Worm (Caenorhabditis elegans): Measurements from ENCODE around the gene unc-62.

The unc-62 gene

DNA sequence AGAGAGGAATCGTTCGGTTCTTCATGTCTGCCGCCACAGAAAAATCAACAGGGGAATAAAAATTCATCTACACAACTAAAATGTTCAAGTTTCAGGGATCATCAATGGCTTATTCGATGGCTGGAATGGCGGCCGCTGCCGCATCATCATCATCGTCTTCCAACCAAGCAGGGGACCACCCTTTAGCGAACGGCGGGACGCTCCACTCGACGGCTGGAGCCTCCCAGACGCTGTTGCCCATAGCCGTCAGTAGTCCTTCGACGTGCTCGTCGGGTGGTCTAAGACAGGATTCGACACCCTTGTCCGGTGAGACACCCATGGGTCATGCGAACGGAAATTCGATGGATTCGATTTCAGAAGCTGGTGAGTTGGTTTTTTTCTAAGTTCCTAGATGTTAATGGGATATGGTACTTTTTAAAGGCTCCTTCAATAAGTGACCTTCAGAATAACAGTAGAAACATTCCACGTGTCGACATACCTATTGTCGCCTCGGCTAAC lies 6.7 kb downstream of the unc-62 start:
- TF ChIP-seq ztf-29 (GFP tag; IDR thresholded peaks at IDR 0.05): no peak
- TF ChIP-seq ref-1 (GFP tag; conservative IDR thresholded peaks at IDR 0.05): no peak
- no peak for TF ChIP-seq med-1 (GFP tag; optimal IDR thresholded peaks at IDR 0.05; ENCODE audit: insufficient read depth)
- TF ChIP-seq klf-2 (GFP tag; conservative IDR thresholded peaks at IDR 0.05): no peak
- TF ChIP-seq tab-1 (GFP tag; IDR thresholded peaks at IDR 0.05): no peak
- TF ChIP-seq T22C8.4 (GFP tag; IDR thresholded peaks at IDR 0.05): no peak
- TF ChIP-seq cog-1 (tag; optimal IDR thresholded peaks at IDR 0.05): no peak
- TF ChIP-seq ztf-23 (GFP tag; IDR thresholded peaks at IDR 0.05): no peak
- TF ChIP-seq flt-1 (GFP tag; IDR thresholded peaks at IDR 0.05): no peak

DNA sequence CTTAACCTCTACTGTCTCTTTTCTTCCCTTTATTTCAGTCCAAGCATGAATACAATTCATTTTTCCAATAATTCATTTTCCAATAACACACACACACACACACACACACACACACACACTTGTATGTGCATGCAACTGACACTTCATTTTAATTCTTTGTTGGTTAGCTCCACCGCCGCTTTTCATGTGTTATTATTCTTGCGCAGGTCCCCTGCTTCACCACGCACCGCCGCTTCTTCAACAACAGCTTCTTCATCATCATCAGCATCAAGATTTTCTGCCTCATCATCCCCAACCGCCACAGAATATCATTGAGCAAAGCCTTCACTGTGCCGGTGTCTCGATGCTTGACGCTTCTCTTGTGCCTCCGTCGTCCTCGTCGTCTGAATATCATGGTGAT lies 7.2 kb downstream of the unc-62 start:
- no peak for TF ChIP-seq cog-1 (tag; optimal IDR thresholded peaks at IDR 0.05)
- no peak for TF ChIP-seq T22C8.4 (GFP tag; IDR thresholded peaks at IDR 0.05)
- no peak for TF ChIP-seq klf-2 (GFP tag; conservative IDR thresholded peaks at IDR 0.05)
- no peak for TF ChIP-seq med-1 (GFP tag; optimal IDR thresholded peaks at IDR 0.05; ENCODE audit: insufficient read depth)
- TF ChIP-seq ztf-23 (GFP tag; IDR thresholded peaks at IDR 0.05): no peak
- TF ChIP-seq flt-1 (GFP tag; IDR thresholded peaks at IDR 0.05): no peak
- TF ChIP-seq tab-1 (GFP tag; IDR thresholded peaks at IDR 0.05): no peak
- TF ChIP-seq ztf-29 (GFP tag; IDR thresholded peaks at IDR 0.05): no peak
- no peak for TF ChIP-seq ref-1 (GFP tag; conservative IDR thresholded peaks at IDR 0.05)

DNA sequence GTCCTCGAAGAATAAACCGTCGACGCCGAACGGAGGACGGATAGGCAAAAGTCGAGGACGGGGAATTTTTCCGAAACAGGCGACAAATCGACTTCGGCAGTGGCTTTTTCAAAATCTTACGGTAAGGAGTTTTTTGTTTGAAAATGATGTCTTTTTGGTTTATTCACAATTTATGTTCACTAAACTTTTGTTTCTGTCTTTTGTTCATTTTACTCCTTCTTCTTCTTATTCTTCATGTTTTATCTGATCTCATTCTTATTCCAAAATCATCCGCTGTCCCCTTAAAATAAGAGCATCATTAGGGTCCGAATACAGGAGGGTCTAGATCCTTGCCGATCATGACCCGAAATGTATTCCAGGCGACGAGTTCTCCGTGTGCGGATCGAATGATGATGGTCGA lies 7.7 kb downstream of the unc-62 start:
- TF ChIP-seq T22C8.4 (GFP tag; IDR thresholded peaks at IDR 0.05) (no peak), ztf-23 (GFP tag; IDR thresholded peaks at IDR 0.05) (no peak), tab-1 (GFP tag; IDR thresholded peaks at IDR 0.05) (no peak), ref-1 (GFP tag; conservative IDR thresholded peaks at IDR 0.05) (no peak), med-1 (GFP tag; optimal IDR thresholded peaks at IDR 0.05; ENCODE audit: insufficient read depth) (no peak), flt-1 (GFP tag; IDR thresholded peaks at IDR 0.05) (no peak)

DNA sequence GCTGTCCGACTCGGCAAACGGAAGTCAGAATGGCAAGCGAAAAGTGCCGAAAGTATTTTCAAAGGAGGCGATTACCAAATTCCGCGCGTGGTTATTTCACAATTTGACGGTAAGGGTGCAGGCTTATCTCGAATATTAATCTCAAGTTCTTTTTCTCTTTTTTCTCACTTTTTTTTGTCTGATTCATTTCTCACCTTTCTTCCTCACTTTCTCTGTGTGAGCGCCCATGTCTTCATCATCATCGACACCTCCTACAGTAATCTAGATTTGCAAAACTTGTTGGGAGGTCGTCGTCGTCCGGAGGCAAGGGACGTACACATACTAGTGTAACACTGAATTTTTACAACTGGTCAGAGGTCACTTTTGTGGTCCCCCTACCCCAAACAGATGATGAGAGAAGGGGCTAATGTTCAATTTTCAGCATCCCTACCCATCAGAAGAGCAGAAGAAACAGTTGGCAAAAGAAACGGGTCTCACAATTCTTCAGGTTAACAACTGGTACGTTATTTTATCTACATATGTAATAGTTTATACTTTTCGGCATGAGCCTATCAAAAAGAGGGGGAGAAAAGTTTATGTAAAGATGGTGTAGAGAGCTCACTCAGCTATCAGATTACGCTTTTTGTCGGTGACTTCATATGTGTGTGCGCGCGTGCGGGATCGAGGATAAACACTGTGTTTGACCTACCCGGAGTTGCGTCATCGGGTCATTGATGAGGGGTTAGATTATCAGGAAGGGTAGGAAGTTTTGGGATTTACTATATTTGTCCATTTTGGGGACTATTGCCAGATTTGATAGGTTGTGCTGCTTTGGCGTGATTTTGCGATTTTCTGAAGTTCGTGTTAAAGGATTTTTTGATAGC lies 8.4 kb downstream of the unc-62 start:
- TF ChIP-seq med-1 (GFP tag; optimal IDR thresholded peaks at IDR 0.05; ENCODE audit: insufficient read depth) (no peak), ztf-29 (GFP tag; IDR thresholded peaks at IDR 0.05) (no peak), cog-1 (tag; optimal IDR thresholded peaks at IDR 0.05) (no peak), flt-1 (GFP tag; IDR thresholded peaks at IDR 0.05) (no peak), T22C8.4 (GFP tag; IDR thresholded peaks at IDR 0.05) (no peak), klf-2 (GFP tag; conservative IDR thresholded peaks at IDR 0.05) (no peak), tab-1 (GFP tag; IDR thresholded peaks at IDR 0.05) (no peak), ref-1 (GFP tag; conservative IDR thresholded peaks at IDR 0.05) (no peak)

DNA sequence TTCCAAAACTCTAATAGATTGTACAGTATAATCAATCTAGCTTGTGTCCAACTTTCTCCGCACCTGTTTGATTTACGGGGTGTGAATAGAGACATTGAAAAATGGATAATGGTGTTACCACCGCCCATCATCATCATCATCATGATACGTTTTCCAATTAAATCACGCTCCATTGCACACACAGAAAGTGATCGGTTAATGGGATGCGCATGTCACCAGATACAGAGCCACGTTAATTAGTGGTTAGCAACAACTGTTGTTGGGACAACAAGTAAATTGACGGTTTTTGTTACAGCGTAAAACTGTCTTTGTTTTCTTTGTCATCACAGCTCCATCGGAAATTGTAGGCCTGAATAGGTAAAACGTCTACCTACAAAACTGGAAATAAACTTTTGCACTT lies 9.4 kb downstream of the unc-62 start:
- no peak for TF ChIP-seq cog-1 (tag; optimal IDR thresholded peaks at IDR 0.05)
- 0 out of 2 replicates have a peak, but pooled peaks have one; percentile 7 for TF ChIP-seq flt-1 (GFP tag; IDR thresholded peaks at IDR 0.05)

DNA sequence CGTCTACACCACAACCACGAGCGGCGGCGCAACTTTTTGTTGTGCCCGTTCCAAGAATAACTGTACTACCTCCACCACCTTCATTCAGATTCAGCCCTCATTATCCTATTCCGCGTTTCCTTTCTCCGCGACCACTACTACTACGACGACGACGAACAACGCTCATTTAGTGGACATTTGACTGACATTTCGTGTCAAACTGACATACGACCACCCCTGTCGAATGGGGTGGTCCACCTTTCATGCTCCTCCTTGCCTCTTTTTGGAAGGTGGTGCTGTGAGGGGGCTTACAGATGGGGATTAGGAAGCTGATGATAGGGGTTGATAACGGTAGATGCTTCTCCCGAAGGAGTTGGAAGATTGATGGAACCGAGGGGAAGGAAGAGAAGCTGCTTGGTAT lies 9.9 kb downstream of the unc-62 start:
- TF ChIP-seq T22C8.4 (GFP tag; IDR thresholded peaks at IDR 0.05) (no peak), ztf-29 (GFP tag; IDR thresholded peaks at IDR 0.05) (0 out of 2 replicates have a peak, but pooled peaks have one; percentile 32)

DNA sequence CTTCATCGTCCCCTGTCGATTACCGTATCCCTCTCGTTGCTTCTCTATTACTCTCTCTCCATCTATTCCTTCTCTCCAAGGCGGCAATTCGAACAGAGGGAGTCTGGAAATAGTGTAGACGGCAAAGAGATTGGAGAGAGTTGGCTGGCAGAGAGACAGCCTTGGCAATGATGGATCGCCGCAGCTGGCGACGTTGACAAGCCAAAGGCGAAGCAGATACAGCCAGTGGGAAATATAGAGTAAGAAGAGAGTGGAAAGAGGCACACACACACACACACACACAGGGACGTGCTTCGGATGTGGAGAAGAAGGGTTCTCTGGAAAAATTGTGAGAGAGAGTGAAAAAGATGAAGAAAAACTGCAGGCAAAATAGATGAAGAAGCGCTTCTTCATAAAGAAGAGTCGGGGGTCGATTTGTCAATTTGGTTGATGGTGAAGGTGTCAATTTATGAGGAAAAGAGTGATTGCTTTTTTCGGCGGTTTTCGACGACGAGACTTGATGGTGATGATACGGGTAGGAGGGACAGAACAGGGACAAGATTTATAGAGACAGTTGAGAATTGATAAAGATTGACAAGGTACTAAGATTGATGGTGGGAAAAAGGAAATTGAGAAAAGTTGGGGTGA lies 10.7 kb downstream of the unc-62 start:
- TF ChIP-seq ztf-29 (GFP tag; IDR thresholded peaks at IDR 0.05) (peak; percentile 64; the same call in 1 of the 2 replicates), klf-2 (GFP tag; conservative IDR thresholded peaks at IDR 0.05) (no peak)

DNA sequence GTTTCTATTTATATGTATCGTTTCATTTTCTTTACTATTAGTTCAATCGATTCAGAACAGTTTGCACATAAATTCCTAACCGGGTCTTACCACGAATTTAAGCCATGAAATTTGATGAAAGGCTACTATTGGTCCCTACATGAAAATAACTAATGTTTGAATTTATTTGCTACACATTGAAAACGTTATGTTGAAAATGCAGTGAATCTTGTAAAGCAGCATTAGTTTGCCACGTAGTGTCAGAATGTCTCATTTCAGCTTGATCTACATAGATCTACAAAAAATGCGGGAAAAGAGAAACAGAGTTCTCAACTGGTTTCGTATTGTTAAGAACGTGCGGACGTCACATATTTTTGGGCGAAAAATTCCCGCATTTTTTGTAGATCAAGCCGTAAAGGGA lies 11.5 kb downstream of the unc-62 start:
- TF ChIP-seq ztf-23 (GFP tag; IDR thresholded peaks at IDR 0.05) (no peak), ref-1 (GFP tag; conservative IDR thresholded peaks at IDR 0.05) (no peak), ztf-29 (GFP tag; IDR thresholded peaks at IDR 0.05) (no peak), tab-1 (GFP tag; IDR thresholded peaks at IDR 0.05) (no peak), cog-1 (tag; optimal IDR thresholded peaks at IDR 0.05) (no peak), flt-1 (GFP tag; IDR thresholded peaks at IDR 0.05) (no peak), med-1 (GFP tag; optimal IDR thresholded peaks at IDR 0.05; ENCODE audit: insufficient read depth) (no peak), klf-2 (GFP tag; conservative IDR thresholded peaks at IDR 0.05) (no peak), T22C8.4 (GFP tag; IDR thresholded peaks at IDR 0.05) (no peak)

DNA sequence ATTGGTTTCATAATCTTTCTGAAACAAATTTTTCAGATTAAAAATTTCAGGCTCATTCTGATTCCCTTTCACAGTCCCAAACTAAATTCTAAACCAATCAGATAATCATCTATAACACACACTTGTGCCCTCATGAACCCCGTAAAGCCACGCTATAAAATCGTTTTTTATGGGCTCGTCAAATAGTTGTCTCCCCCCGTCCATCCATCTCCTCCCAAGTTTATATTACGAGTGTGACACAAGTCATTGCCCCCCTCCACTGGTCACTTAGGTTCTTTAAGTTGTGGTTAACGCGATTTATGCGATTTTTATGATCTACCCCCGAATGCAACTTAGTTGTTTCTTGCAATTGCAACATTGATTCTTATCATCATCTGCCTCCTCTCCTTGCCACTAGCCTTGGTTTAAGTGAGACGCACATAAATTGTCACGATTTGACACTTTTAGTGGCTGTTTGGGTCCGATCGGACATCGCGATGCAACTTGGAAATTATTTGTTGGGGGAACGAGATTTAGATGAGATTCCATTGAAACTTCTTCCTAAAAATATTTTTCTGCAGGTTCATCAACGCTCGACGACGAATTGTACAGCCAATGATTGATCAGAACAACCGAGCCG lies 12.2 kb downstream of the unc-62 start:
- TF ChIP-seq flt-1 (GFP tag; IDR thresholded peaks at IDR 0.05) (no peak), ztf-29 (GFP tag; IDR thresholded peaks at IDR 0.05) (no peak), cog-1 (tag; optimal IDR thresholded peaks at IDR 0.05) (no peak), med-1 (GFP tag; optimal IDR thresholded peaks at IDR 0.05; ENCODE audit: insufficient read depth) (no peak), klf-2 (GFP tag; conservative IDR thresholded peaks at IDR 0.05) (no peak), ztf-23 (GFP tag; IDR thresholded peaks at IDR 0.05) (no peak), T22C8.4 (GFP tag; IDR thresholded peaks at IDR 0.05) (no peak), tab-1 (GFP tag; IDR thresholded peaks at IDR 0.05) (no peak), ref-1 (GFP tag; conservative IDR thresholded peaks at IDR 0.05) (no peak)

DNA sequence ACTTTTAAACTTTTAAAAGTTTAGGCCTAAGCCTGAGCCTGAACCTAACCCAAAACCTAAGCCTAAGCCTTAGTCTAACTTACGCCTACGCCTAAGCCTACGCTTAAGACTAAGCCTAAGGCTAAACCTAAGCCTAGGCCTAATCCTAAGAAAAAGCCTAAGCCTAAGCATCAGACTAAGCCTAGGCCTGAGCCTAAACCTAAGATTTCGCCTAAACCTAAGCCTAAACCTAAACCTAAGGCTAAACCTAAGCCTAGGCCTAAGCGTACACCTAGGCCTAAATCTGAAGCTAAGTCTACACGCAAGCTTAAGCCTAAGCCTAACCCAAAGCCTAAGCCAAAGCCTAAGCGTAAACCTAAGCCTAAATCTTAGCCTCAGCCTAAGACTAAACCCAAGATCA lies 13.1 kb downstream of the unc-62 start:
- TF ChIP-seq klf-2 (GFP tag; conservative IDR thresholded peaks at IDR 0.05) (no peak), ztf-29 (GFP tag; IDR thresholded peaks at IDR 0.05) (0 out of 2 replicates have a peak, but pooled peaks have one; percentile 15), tab-1 (GFP tag; IDR thresholded peaks at IDR 0.05) (peak; percentile 27; the same call in 1 of the 2 replicates)

Data from whole organism, midembryonic.